Worm (Caenorhabditis elegans) whole organism, L3 larva: ENCODE data around the gene F19B10.6.

Experiments
- R02D3.7 ChIP-seq: fragments of 150-350 bp; optimal IDR thresholded peaks from 2 replicates; lab custom pipeline; 2014; ENCODE audit warnings: missing biosample characterization, missing genetic modification characterization
- aly-2 ChIP-seq: fragments of 150-350 bp; optimal IDR thresholded peaks from 2 replicates; lab custom pipeline; 2014; ENCODE audit warnings: missing biosample characterization, missing genetic modification characterization
- ama-1 ChIP-seq: fragments of 150-350 bp; optimal IDR thresholded peaks from 2 replicates; lab custom pipeline; 2018
- ceh-16 ChIP-seq: sonication (generic microtip); optimal IDR thresholded peaks from 2 replicates; lab custom pipeline; 2017; ENCODE audit warnings: missing biosample characterization, missing genetic modification characterization
- ceh-28 ChIP-seq: fragments of 150-350 bp; optimal IDR thresholded peaks from 2 replicates; lab custom pipeline; 2014; ENCODE audit warnings: missing biosample characterization, missing genetic modification reagents, missing genetic modification characterization
- ceh-9 ChIP-seq: sonication (generic microtip); optimal IDR thresholded peaks from 2 replicates; lab custom pipeline; 2018; ENCODE audit warnings: missing biosample characterization, missing genetic modification characterization
- egl-27 ChIP-seq: sonication (generic microtip); optimal IDR thresholded peaks from 4 replicates; lab custom pipeline; 2017; ENCODE audit warnings: missing biosample characterization, missing genetic modification reagents, missing genetic modification characterization
- egl-5 ChIP-seq: fragments of 150-350 bp; optimal IDR thresholded peaks from 2 replicates; lab custom pipeline; 2017; ENCODE audit warnings: missing biosample characterization, missing genetic modification reagents, missing genetic modification characterization, inconsistent platforms
- elt-1 ChIP-seq: fragments of 150-350 bp; optimal IDR thresholded peaks from 2 replicates; lab custom pipeline; 2014; ENCODE audit warnings: missing biosample characterization, missing genetic modification characterization
- elt-2 ChIP-seq: sonication (generic microtip); optimal IDR thresholded peaks from 2 replicates; lab custom pipeline; 2016; ENCODE audit warnings: missing genetic modification reagents, mild to moderate bottlenecking, missing genetic modification characterization, missing compliant biosample characterization
- elt-3 ChIP-seq, 3 experiments: fragments of 150-350 bp in 1 of 3; sonication (generic microtip) in 2 of 3; optimal IDR thresholded peaks; 2 replicates in 2 of 3; 4 replicates in 1 of 3; lab custom pipeline; 2014 to 2017; ENCODE audit warnings: missing biosample characterization in 3 of 3, missing genetic modification characterization in 3 of 3
- fos-1 ChIP-seq: fragments of 150-350 bp; optimal IDR thresholded peaks from 2 replicates; lab custom pipeline; 2014; ENCODE audit warnings: missing biosample characterization, missing genetic modification characterization
- hmg-11 ChIP-seq: sonication (generic microtip); optimal IDR thresholded peaks from 2 replicates; lab custom pipeline; 2016; ENCODE audit warnings: missing genetic modification characterization, missing compliant biosample characterization
- jun-1 ChIP-seq: fragments of 150-350 bp; optimal IDR thresholded peaks from 2 replicates; lab custom pipeline; 2014; ENCODE audit warnings: missing biosample characterization, missing genetic modification reagents, missing genetic modification characterization
- lin-15B ChIP-seq: fragments of 150-350 bp; optimal IDR thresholded peaks from 2 replicates; lab custom pipeline; 2014; ENCODE audit warnings: missing biosample characterization, missing genetic modification characterization
- lin-39 ChIP-seq: fragments of 150-350 bp; optimal IDR thresholded peaks from 2 replicates; lab custom pipeline; 2018; ENCODE audit warnings: missing biosample characterization, missing genetic modification reagents, missing genetic modification characterization
- lsy-12 ChIP-seq: sonication (generic microtip); optimal IDR thresholded peaks from 2 replicates; lab custom pipeline; 2016; ENCODE audit warnings: mild to moderate bottlenecking, missing genetic modification characterization, missing compliant biosample characterization
- mdl-1 ChIP-seq: fragments of 150-350 bp; optimal IDR thresholded peaks from 2 replicates; lab custom pipeline; 2014; ENCODE audit warnings: missing biosample characterization, missing genetic modification characterization
- mml-1 ChIP-seq: fragments of 150-350 bp; sonication (generic microtip); optimal IDR thresholded peaks from 3 replicates; lab custom pipeline; 2014; ENCODE audit warnings: missing biosample characterization, missing genetic modification characterization
- nhr-11 ChIP-seq: fragments of 150-350 bp; optimal IDR thresholded peaks from 2 replicates; lab custom pipeline; 2014; ENCODE audit warnings: missing biosample characterization, missing genetic modification characterization
- nhr-12 ChIP-seq: fragments of 150-350 bp; optimal IDR thresholded peaks from 2 replicates; lab custom pipeline; 2014; ENCODE audit warnings: missing biosample characterization, missing genetic modification characterization
- nhr-237 ChIP-seq: fragments of 150-350 bp; optimal IDR thresholded peaks from 2 replicates; lab custom pipeline; 2014; ENCODE audit warnings: missing biosample characterization, missing genetic modification characterization
- nhr-25 ChIP-seq: sonication (generic microtip); optimal IDR thresholded peaks from 2 replicates; lab custom pipeline; 2017; ENCODE audit warnings: missing biosample characterization, missing genetic modification characterization
- nhr-28 ChIP-seq: fragments of 150-350 bp; optimal IDR thresholded peaks from 2 replicates; lab custom pipeline; 2014; ENCODE audit warnings: missing biosample characterization, missing genetic modification characterization
- nhr-43 ChIP-seq: sonication (generic microtip); optimal IDR thresholded peaks from 2 replicates; lab custom pipeline; 2016; ENCODE audit warnings: mild to moderate bottlenecking, missing genetic modification characterization, missing compliant biosample characterization; ENCODE audit not compliant: poor library complexity, severe bottlenecking
- nhr-67 ChIP-seq: fragments of 150-350 bp; optimal IDR thresholded peaks from 2 replicates; lab custom pipeline; 2014; ENCODE audit warnings: missing biosample characterization, missing genetic modification characterization
- nhr-76 ChIP-seq: fragments of 150-350 bp; sonication (generic microtip); optimal IDR thresholded peaks from 5 replicates; lab custom pipeline; 2014; ENCODE audit warnings: missing biosample characterization, missing genetic modification characterization
- nhr-77 ChIP-seq: fragments of 150-350 bp; optimal IDR thresholded peaks from 2 replicates; lab custom pipeline; 2014; ENCODE audit warnings: missing biosample characterization, missing genetic modification characterization
- sea-2 ChIP-seq: fragments of 150-350 bp; sonication (generic microtip); optimal IDR thresholded peaks from 4 replicates; lab custom pipeline; 2014; ENCODE audit warnings: missing biosample characterization, missing genetic modification reagents, missing genetic modification characterization
- skn-1 ChIP-seq: fragments of 150-350 bp; optimal IDR thresholded peaks from 2 replicates; lab custom pipeline; 2014; ENCODE audit warnings: missing biosample characterization, missing genetic modification characterization
- snpc-4 ChIP-seq: fragments of 150-350 bp; optimal IDR thresholded peaks from 2 replicates; lab custom pipeline; 2014; ENCODE audit warnings: missing biosample characterization, missing genetic modification characterization
- unc-39 ChIP-seq: sonication (generic microtip); optimal IDR thresholded peaks from 4 replicates; lab custom pipeline; 2017; ENCODE audit warnings: missing biosample characterization, missing genetic modification characterization
- unc-62 ChIP-seq: fragments of 150-350 bp; sonication (generic microtip); optimal IDR thresholded peaks from 4 replicates; lab custom pipeline; 2014; ENCODE audit warnings: missing biosample characterization, missing genetic modification reagents, missing genetic modification characterization
- zag-1 ChIP-seq: fragments of 150-350 bp; optimal IDR thresholded peaks from 2 replicates; lab custom pipeline; 2014; ENCODE audit warnings: missing biosample characterization, missing genetic modification characterization
- ztf-11 ChIP-seq: fragments of 150-350 bp; optimal IDR thresholded peaks from 2 replicates; lab custom pipeline; 2014; ENCODE audit warnings: missing biosample characterization, missing genetic modification characterization

Gene F19B10.6

DNA sequence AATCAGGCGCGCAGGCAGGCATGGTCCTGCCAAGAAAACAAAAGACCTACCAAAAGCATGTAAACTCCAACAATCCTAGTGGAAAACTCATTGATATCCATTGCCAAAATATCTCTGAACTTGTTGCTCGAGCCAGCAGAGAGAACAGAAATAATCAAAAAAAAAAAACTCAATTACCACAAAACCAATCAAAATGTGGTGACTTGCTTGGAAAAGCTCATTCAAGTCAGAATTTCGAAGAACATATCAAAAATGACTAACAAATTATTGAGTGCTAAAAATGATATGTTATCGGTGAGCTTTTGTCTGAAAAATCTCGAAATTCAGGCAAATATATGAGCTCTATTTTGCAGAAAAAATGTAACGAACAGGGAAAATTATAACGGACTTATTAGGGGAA lies 37.6 kb upstream of the F19B10.6 start, which contains the start of gene srx-105:
Gene srx-105, minus strand, starts transcription at position 101 of the 400 bp plus-strand sequence.
- TF ChIP-seq elt-3 (tag; optimal IDR thresholded peaks at IDR 0.05; lab: Kevin White, UChicago) (no peak), lin-15B (tag; lab: Kevin White, UChicago) (no peak)

DNA sequence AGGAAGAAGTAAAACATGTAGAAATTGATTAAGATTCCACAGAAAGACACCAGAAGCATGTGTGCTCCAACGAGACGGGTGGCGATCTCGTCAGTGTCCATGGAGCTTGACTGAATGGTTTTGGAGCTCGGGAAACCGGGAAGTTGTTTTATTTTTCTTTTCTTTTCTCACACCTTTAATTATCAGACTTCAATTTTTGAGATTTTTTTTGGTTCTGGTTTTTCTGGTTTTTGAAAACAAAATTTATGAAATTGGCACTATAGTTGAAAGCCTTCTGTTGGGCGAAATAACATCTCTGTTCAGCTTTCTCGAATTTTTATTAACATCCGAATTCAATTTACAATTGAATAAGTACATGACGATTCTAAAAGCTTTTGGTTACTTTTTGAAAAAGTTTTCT lies 35.9 kb upstream of the F19B10.6 start, which contains the start of gene srx-104:
Gene srx-104, minus strand, starts transcription at position 101 of the 400 bp plus-strand sequence.
- TF ChIP-seq zag-1 (no peak), mdl-1 (tag; lab: Kevin White, UChicago) (no peak), nhr-25 (no peak), nhr-76 (tag; lab: Kevin White, UChicago) (no peak), ztf-11 (tag; lab: Kevin White, UChicago) (no peak)

DNA sequence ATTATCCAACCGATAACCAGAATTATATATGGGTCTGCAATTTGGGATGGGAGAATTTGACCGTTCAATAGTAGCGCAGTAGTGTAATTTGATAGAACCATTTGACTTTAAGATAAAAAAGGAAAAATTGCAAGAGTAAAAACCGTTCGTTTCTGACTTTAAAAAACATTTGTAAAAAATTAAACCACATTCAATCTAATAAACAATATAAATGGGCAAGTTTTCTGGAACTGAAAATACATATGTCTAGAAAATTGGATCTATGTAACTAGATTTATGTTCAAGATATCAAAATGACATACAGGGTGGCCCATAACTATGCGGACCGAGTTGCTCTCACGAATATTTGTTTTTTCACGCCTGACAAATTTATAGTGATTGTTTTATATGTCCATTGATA lies 31.0 kb upstream of the F19B10.6 start, which contains the start of gene srx-102:
Gene srx-102, minus strand, starts transcription at position 101 of the 400 bp plus-strand sequence.
- TF ChIP-seq snpc-4 (no peak), zag-1 (no peak), hmg-11 (no peak), unc-62 (no peak), elt-2 (no peak), mml-1 (no peak), R02D3.7 (tag; lab: Kevin White, UChicago) (no peak), nhr-67 (tag; lab: Kevin White, UChicago) (no peak), unc-39 (tag; lab: Kevin White, UChicago) (no peak), nhr-12 (no peak), egl-27 (tag; lab: Kevin White, UChicago) (no peak), egl-5 (tag; lab: Kevin White, UChicago) (no peak), ztf-11 (tag; lab: Kevin White, UChicago) (no peak), nhr-43 (tag; lab: Kevin White, UChicago) (no peak), sea-2 (GFP tag; lab: Kevin White, UChicago) (no peak), lin-39 (tag; lab: Kevin White, UChicago) (no peak), nhr-28 (tag; lab: Kevin White, UChicago) (no peak), skn-1 (tag; lab: Kevin White, UChicago) (no peak)

ce11 chrII:3690646-3691045 lies 26.9 kb upstream of the F19B10.6 start, which contains the start of gene srx-101:
TSS of gene srx-101 (minus strand) at chrII:3690746.
- TF ChIP-seq nhr-11 (tag; lab: Kevin White, UChicago) (no peak), elt-2 (no peak), elt-3 (tag; optimal IDR thresholded peaks at IDR 0.05; lab: Kevin White, UChicago) (no peak)

DNA sequence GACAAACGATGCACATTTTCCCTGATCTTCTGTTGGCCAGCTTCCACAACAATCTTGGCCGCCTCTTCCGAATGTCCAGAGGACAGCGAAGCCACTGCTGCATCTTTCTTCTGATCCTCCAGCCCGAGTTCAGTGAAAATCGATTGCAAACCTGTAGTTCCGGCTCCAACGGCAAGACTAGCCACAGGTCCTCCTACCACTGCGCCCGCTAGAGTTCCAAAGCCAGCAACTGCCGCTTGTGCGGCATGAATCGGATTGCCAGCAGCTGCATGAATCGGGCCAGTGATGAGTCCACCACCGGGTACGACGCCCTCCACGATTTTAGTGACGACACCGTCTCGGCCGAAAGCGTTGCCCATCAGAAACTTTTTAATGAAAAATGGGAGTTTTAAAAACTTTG lies 24.6 kb upstream of the F19B10.6 start, which contains the start of gene ifas-1:
Gene ifas-1, minus strand, starts transcription at position 387 of the 400 bp plus-strand sequence.
- TF ChIP-seq skn-1 (tag; lab: Kevin White, UChicago) (no peak), ceh-9 (tag; lab: Kevin White, UChicago) (no peak), ceh-16 (no peak), ztf-11 (tag; lab: Kevin White, UChicago) (no peak), nhr-11 (tag; lab: Kevin White, UChicago) (no peak), nhr-77 (tag; lab: Kevin White, UChicago) (no peak), nhr-237 (tag; lab: Kevin White, UChicago) (no peak), zag-1 (no peak), elt-1 (tag; lab: Kevin White, UChicago) (no peak), lsy-12 (no peak), hmg-11 (no peak), elt-3 (tag; optimal IDR thresholded peaks at IDR 0.05; lab: Kevin White, UChicago) (no peak), aly-2 (tag; lab: Kevin White, UChicago) (no peak), egl-27 (tag; lab: Kevin White, UChicago) (no peak), jun-1 (tag; lab: Kevin White, UChicago) (no peak), ceh-28 (no peak), nhr-28 (tag; lab: Kevin White, UChicago) (no peak), ama-1 (no peak), fos-1 (tag; lab: Kevin White, UChicago) (no peak)
